Fruit fly (Drosophila melanogaster): ENCODE measurements around the gene CG3708.

CG3708 gene

DNA sequence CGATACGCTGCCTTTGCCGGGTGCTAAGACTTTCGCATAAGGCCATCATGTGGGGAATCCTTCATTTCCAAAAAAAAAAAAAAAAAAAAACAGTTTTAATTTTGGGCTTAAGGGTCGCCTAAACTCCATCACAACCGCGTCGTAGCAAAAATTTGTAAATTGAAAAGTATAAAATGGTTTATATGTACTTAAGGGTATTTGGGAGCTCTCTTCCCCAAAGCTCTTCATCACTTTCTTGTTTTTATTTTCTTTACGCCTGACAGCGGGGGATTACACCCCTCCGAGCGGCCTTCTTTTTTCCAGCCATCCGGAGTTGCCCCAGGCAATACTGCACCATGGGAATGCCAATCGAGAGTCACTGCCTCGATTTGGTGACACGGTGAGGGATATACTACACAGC lies 34.1 kb upstream of the CG3708 start (continued):
- TF ChIP-seq CG9727 (GFP tag; optimal IDR thresholded peaks at IDR 0.05) (no peak), ci (GFP tag; IDR thresholded peaks at IDR 0.05) (0 out of 3 replicates have a peak, but pooled peaks have one; percentile 13), CG18764 (GFP tag; optimal IDR thresholded peaks at IDR 0.05) (no peak), nmo (GFP tag; optimal IDR thresholded peaks at IDR 0.05) (no peak), CG7839 (tag; optimal IDR thresholded peaks at IDR 0.05) (no peak), ttk (GFP tag; IDR thresholded peaks at IDR 0.05) (0 out of 2 replicates have a peak, but pooled peaks have one; percentile 38), CG11504 (tag; optimal IDR thresholded peaks at IDR 0.05) (peak; percentile 34), CG30020 (tag; optimal IDR thresholded peaks at IDR 0.05) (no peak), Bteb2 (GFP tag; optimal IDR thresholded peaks at IDR 0.05) (no peak), Awh (GFP tag; IDR thresholded peaks at IDR 0.05) (no peak), CG32532 (GFP tag; IDR thresholded peaks at IDR 0.05) (no peak), D19A (tag; optimal IDR thresholded peaks at IDR 0.05) (peak; percentile 43), CTCF (GFP tag; optimal IDR thresholded peaks at IDR 0.05) (no peak), dati (GFP tag; IDR thresholded peaks at IDR 0.05) (no peak), ems (GFP tag; optimal IDR thresholded peaks at IDR 0.05) (no peak), slbo (GFP tag; IDR thresholded peaks at IDR 0.05) (0 out of 2 replicates have a peak, but pooled peaks have one; percentile 7), CG2120 (GFP tag; optimal IDR thresholded peaks at IDR 0.05) (peak; percentile 19), jumu (GFP tag; optimal IDR thresholded peaks at IDR 0.05) (no peak), Scr (GFP tag; IDR thresholded peaks at IDR 0.05; ENCODE audit: partially characterized antibody) (no peak), Drgx (GFP tag; IDR thresholded peaks at IDR 0.05) (no peak), Optix (GFP tag; IDR thresholded peaks at IDR 0.05) (0 out of 3 replicates have a peak, but pooled peaks have one; percentile 6), hkb (optimal IDR thresholded peaks at IDR 0.05) (no peak), hkb (GFP tag; IDR thresholded peaks at IDR 0.05) (peak; percentile 36; the same call in 1 of the 2 replicates), Ada2b (GFP tag; IDR thresholded peaks at IDR 0.05) (peak; percentile 25; the same call in 1 of the 2 replicates), wek (GFP tag; optimal IDR thresholded peaks at IDR 0.05) (no peak), ato (GFP tag; IDR thresholded peaks at IDR 0.05; ENCODE audit: partially characterized antibody) (no peak), vvl (GFP tag; IDR thresholded peaks at IDR 0.05) (no peak), CG3726 (GFP tag; IDR thresholded peaks at IDR 0.05) (no peak), ATbp (GFP tag; optimal IDR thresholded peaks at IDR 0.05) (no peak), CG10147 (GFP tag; optimal IDR thresholded peaks at IDR 0.05) (no peak), seq (GFP tag; IDR thresholded peaks at IDR 0.05) (no peak), CG10959 (GFP tag; IDR thresholded peaks at IDR 0.05) (no peak), shn (GFP tag; optimal IDR thresholded peaks at IDR 0.05) (no peak), CG7928 (GFP tag; optimal IDR thresholded peaks at IDR 0.05) (no peak), CG17359 (tag; optimal IDR thresholded peaks at IDR 0.05) (no peak), CG7786 (GFP tag; optimal IDR thresholded peaks at IDR 0.05) (no peak), CG18599 (GFP tag; optimal IDR thresholded peaks at IDR 0.05) (peak; percentile 32)

DNA sequence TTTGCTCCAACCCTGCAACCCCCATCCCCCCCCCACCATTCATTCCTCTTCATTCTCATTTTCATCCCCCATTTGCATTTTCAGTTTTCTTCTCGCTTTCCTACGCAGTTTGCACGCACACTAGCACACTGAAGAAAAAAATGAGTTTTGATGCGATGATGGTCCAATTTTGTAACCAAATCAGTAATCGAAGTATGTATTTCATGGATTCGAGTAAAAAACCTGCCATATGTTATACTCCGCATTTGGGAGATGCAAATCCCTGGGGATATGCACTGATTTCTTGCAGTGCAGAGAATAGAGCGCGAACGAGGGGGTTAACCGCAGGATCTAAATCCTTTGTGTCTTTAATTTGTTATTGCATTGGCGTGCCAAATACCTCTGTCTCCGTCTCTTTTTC lies 26.0 kb upstream of the CG3708 start:
- no peak for TF ChIP-seq nerfin-2 (GFP tag; IDR thresholded peaks at IDR 0.05; ENCODE audit: partially characterized antibody)
- TF ChIP-seq grau (tag; optimal IDR thresholded peaks at IDR 0.05), result peak; percentile 64
- peak; percentile 11 for TF ChIP-seq Fer2 (tag; optimal IDR thresholded peaks at IDR 0.05)
- peak; percentile 22 for TF ChIP-seq CG18764 (GFP tag; optimal IDR thresholded peaks at IDR 0.05)
- 0 out of 3 replicates have a peak, but pooled peaks have one; percentile 39 for TF ChIP-seq otp (GFP tag; IDR thresholded peaks at IDR 0.05)
- TF ChIP-seq pho (GFP tag; optimal IDR thresholded peaks at IDR 0.05), result peak; percentile 30
- TF ChIP-seq CG15269 (tag; optimal IDR thresholded peaks at IDR 0.05), result peak; percentile 62
- TF ChIP-seq Sox102F (GFP tag; optimal IDR thresholded peaks at IDR 0.05), result peak; percentile 70
- TF ChIP-seq E2f2 (GFP tag; IDR thresholded peaks at IDR 0.05), result 0 out of 2 replicates have a peak, but pooled peaks have one; percentile 13
- peak; percentile 63 for TF ChIP-seq Fer3 (tag; optimal IDR thresholded peaks at IDR 0.05)
- TF ChIP-seq amos (GFP tag; IDR thresholded peaks at IDR 0.05; ENCODE audit: partially characterized antibody), result no peak
- TF ChIP-seq wdn (GFP tag; IDR thresholded peaks at IDR 0.05), result 0 out of 2 replicates have a peak, but pooled peaks have one; percentile 34
- no peak for TF ChIP-seq GATAe (GFP tag; conservative IDR thresholded peaks at IDR 0.05)
- TF ChIP-seq ro (GFP tag; IDR thresholded peaks at IDR 0.05), result 0 out of 2 replicates have a peak, but pooled peaks have one; percentile 24
- peak; percentile 69 for TF ChIP-seq vvl (GFP tag; IDR thresholded peaks at IDR 0.05)
- TF ChIP-seq shn (GFP tag; optimal IDR thresholded peaks at IDR 0.05), result peak; percentile 22
- no peak for TF ChIP-seq twi (tag; optimal IDR thresholded peaks at IDR 0.05)
- peak; percentile 5 for TF ChIP-seq CG13123 (GFP tag; optimal IDR thresholded peaks at IDR 0.05)
- TF ChIP-seq CG17385 (GFP tag; optimal IDR thresholded peaks at IDR 0.05), result peak; percentile 41
